Fruit fly (Drosophila melanogaster): ENCODE measurements around the gene CG6443.

The CG6443 gene

dm6 chr2L:10689221-10690034, 39.4 kb upstream of the CG6443 start, which contains the start of gene CG7294:
Gene CG7294, minus strand, starts transcription at chr2L:10689271.
- no peak for TF ChIP-seq cyc (GFP tag; optimal IDR thresholded peaks at IDR 0.05)
- TF ChIP-seq CG10631 (GFP tag; optimal IDR thresholded peaks at IDR 0.05) = no peak

DNA sequence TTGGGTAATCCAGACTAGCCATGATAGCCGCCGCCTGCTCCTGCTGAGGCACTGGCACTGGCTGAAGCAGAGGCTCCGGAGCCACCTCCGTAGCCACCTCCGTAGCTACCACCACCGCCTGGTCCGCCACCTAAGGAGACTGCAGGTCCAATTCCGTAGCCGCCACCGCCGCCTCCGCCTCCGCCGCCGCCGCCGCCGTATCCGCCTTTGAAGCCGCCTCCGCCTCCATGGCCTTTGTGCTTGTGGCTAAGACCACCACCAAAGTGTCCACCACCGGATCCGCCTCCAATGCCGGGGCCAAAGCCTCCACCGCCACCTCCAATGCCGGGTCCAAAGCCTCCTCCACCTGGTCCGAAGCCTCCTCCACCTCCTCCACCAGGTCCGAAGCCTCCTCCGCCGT, 35.8 kb upstream of the CG6443 start:
- TF ChIP-seq CG31627 (GFP tag; optimal IDR thresholded peaks at IDR 0.05) (no peak), Ets96B (tag; optimal IDR thresholded peaks at IDR 0.05) (no peak), achi (GFP tag; optimal IDR thresholded peaks at IDR 0.05) (no peak), CG11294 (GFP tag; IDR thresholded peaks at IDR 0.05) (no peak)

DNA sequence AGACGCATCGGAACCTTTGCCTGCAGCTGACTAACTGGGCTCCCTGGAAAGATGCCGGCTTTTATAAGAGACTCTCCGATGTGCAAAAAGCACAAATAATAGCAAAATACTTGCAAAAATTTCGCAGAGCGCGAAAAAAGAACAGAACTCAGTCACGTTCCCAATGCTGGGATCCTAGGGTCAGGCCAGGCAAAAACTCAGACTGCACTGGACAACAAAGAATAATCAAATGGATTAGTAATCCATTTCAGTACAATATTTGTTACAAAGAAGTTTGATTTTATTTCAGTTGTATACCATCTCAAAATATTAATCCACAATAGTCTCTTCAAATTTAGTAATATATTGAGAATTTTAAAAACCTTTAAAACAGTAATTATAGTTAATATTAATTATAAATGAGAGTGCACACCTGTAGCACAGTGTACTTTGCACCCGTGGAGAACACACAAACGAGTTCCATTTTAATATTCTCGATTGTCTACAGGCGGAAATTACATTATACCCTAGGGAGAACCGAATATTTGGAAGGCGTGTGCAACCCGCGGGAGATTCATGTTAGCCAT, 34.6 kb upstream of the CG6443 start, which contains the start of gene CG17108:
CG17108 (minus strand) TSS at position 51 of the 566 bp plus-strand sequence.
- peak; percentile 42 for TF ChIP-seq CG6808 (GFP tag; optimal IDR thresholded peaks at IDR 0.05)
- TF ChIP-seq svp (GFP tag) = peak; percentile 80
- TF ChIP-seq CG9139 (GFP tag; optimal IDR thresholded peaks at IDR 0.05) = peak; percentile 21
- TF ChIP-seq Ets96B (tag; optimal IDR thresholded peaks at IDR 0.05) = peak; percentile 53
- peak in 1 of 2 experiments; percentile 22 for TF ChIP-seq ss (GFP tag; optimal IDR thresholded peaks at IDR 0.05)
- no peak for TF ChIP-seq achi (GFP tag; optimal IDR thresholded peaks at IDR 0.05)
- TF ChIP-seq dsx (GFP tag; optimal IDR thresholded peaks at IDR 0.05; ENCODE audit: poor library complexity, severe bottlenecking) = peak; percentile 8
- no peak for TF ChIP-seq fd85E (GFP tag; optimal IDR thresholded peaks at IDR 0.05)
- TF ChIP-seq Eip78C (GFP tag) = peak; percentile 30
- no peak for TF ChIP-seq CG11902 (GFP tag; optimal IDR thresholded peaks at IDR 0.05)
- no peak for TF ChIP-seq Ets21C (GFP tag; optimal IDR thresholded peaks at IDR 0.05)

DNA sequence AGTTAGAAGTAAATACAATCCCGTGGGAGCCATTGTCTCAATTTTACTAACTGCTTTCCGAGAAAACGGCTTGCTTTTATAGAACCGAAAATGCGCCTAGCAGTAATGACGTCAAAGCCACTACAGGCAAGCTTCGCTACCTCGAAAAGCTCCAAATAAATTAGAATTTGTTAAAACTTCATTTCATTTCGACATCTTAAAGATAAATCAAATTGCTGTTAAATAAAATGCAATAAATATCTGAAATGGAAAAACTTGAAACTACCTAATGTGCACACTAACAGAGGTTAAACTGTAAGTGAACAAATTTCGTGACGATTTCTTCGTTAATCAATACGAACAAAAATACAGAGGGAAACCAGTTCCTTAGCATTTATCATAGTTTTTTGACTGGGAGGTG, 30.8 kb upstream of the CG6443 start, which contains the start of gene CG7300:
CG7300 (minus strand) TSS at position 52 of the 400 bp plus-strand sequence.
- peak; percentile 18 for TF ChIP-seq svp (GFP tag)
- peak; percentile 27 for TF ChIP-seq CG32006 (GFP tag; optimal IDR thresholded peaks at IDR 0.05)
- TF ChIP-seq Eip78C (GFP tag) = peak; percentile 81
- 0 out of 3 replicates have a peak, but pooled peaks have one; percentile 13 for TF ChIP-seq eg (GFP tag; IDR thresholded peaks at IDR 0.05)
- TF ChIP-seq Lpt (GFP tag; optimal IDR thresholded peaks at IDR 0.05) = no peak
- no peak for TF ChIP-seq spab (GFP tag; optimal IDR thresholded peaks at IDR 0.05)
- TF ChIP-seq dsx (GFP tag; optimal IDR thresholded peaks at IDR 0.05; ENCODE audit: poor library complexity, severe bottlenecking) = no peak

DNA sequence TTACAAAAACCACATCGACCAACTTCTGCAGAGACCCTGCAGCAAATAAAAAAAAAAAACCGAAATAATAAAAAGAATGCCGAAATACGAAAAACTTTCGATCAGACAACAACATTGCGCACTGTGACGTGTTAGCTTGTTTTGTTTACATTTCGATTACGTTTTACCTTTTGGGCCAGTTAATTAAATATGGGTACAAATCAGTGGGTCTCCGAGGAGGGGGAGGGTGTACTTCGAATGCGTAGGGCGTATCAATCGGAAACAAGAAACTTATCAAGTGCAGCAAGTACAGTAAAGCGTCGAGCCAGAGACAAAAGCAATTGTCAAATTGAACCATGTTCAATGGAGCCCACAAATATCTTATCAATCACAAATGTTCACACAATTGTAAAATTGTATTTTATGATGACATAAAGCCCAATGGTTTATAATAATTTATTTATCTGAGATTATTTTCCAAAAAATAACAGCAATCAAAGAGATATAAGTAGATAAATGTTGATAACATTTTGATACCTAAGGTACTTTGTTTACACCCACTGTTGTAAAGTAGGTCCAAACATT, 27.2 kb upstream of the CG6443 start, which contains the start of gene Lip1:
Lip1 (minus strand) TSS at position 46 of the 564 bp plus-strand sequence.
- TF ChIP-seq Blimp-1 (GFP tag; optimal IDR thresholded peaks at IDR 0.05) (no peak), CG34406 (GFP tag; optimal IDR thresholded peaks at IDR 0.05) (no peak), svp (GFP tag) (peak; percentile 23), fd59A (GFP tag; optimal IDR thresholded peaks at IDR 0.05) (no peak), fkh (GFP tag; optimal IDR thresholded peaks at IDR 0.05) (peak; percentile 15)

DNA sequence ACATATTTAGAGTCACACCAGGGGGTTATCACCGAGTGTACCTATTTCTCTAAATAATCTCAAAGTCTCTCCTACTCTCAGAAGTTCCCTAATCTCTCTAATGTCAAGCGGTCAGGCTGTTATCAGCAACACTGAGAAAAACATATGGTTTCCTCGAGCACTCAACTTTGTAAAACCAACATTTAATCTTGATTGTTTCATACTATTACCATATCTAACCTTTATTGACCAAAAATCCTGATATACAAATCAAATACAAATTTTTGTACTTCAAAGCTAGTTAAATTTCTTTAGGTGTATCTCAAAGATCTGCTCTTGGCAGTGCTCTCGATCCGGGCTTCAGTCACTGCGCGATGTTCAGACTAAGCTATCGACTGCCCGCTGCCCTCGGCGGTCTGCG, 25.5 kb upstream of the CG6443 start, which contains the start of gene CG6415:
CG6415 (plus strand) TSS at position 341 of the 400 bp plus-strand sequence.
- TF ChIP-seq Blimp-1 (GFP tag; optimal IDR thresholded peaks at IDR 0.05) (no peak), Sox102F (GFP tag; optimal IDR thresholded peaks at IDR 0.05) (no peak), fd59A (GFP tag; optimal IDR thresholded peaks at IDR 0.05) (no peak), CG11294 (GFP tag; IDR thresholded peaks at IDR 0.05) (peak; percentile 64), OdsH (GFP tag; optimal IDR thresholded peaks at IDR 0.05) (peak; percentile 38), CG8119 (GFP tag; IDR thresholded peaks at IDR 0.05) (peak; percentile 63; the same call in 2 of the 3 replicates), Hr39 (GFP tag; optimal IDR thresholded peaks at IDR 0.05) (peak; percentile 22), CG34406 (GFP tag; optimal IDR thresholded peaks at IDR 0.05) (no peak), dsx (GFP tag; optimal IDR thresholded peaks at IDR 0.05; ENCODE audit: poor library complexity, severe bottlenecking) (no peak), pdm3 (GFP tag; optimal IDR thresholded peaks at IDR 0.05) (peak; percentile 48), Ets96B (tag; optimal IDR thresholded peaks at IDR 0.05) (no peak), CG10669 (GFP tag; optimal IDR thresholded peaks at IDR 0.05) (no peak), Sox14 (GFP tag; optimal IDR thresholded peaks at IDR 0.05) (peak; percentile 20), Smox (GFP tag; optimal IDR thresholded peaks at IDR 0.05) (no peak), achi (GFP tag; optimal IDR thresholded peaks at IDR 0.05) (no peak), CG6808 (GFP tag; optimal IDR thresholded peaks at IDR 0.05) (no peak), spab (GFP tag; optimal IDR thresholded peaks at IDR 0.05) (no peak), vri (GFP tag; optimal IDR thresholded peaks at IDR 0.05) (peak; percentile 58), CG6854 (GFP tag; optimal IDR thresholded peaks at IDR 0.05) (no peak), Eip78C (GFP tag) (peak; percentile 65), net (GFP tag; optimal IDR thresholded peaks at IDR 0.05) (peak; percentile 45), Sox15 (GFP tag; optimal IDR thresholded peaks at IDR 0.05) (no peak), CG3032 (tag; optimal IDR thresholded peaks at IDR 0.05) (no peak)

Measured in whole organism, prepupa.